Fruit fly (Drosophila melanogaster) whole organism, embryonic: ENCODE results near the gene CG33293.

ENCODE experiments used
- CG10979 ChIP-seq: fragments of 200-800 bp; sonication (Bioruptor generic); optimal IDR thresholded peaks from 2 replicates; lab custom pipeline; 2018; ENCODE audit warnings: missing biosample characterization, mild to moderate bottlenecking, missing genetic modification characterization, moderate library complexity
- CG11504 ChIP-seq: fragments of 200-800 bp; sonication (Bioruptor generic); optimal IDR thresholded peaks from 3 replicates; lab custom pipeline; 2019; ENCODE audit warnings: missing biosample characterization, mild to moderate bottlenecking, missing genetic modification characterization, moderate library complexity
- CG11560 ChIP-seq: fragments of 200-800 bp; sonication (Bioruptor generic); IDR thresholded peaks from 3 replicates; pipeline ENCODE4 v1.3.6; 2022; ENCODE audit warnings: missing biosample characterization, missing genetic modification characterization
- CG12155 ChIP-seq: fragments of 200-800 bp; sonication (Bioruptor generic); optimal IDR thresholded peaks from 3 replicates; lab custom pipeline; 2016; ENCODE audit warnings: missing biosample characterization, missing genetic modification characterization
- CG1233 ChIP-seq: fragments of 200-800 bp; sonication (Bioruptor generic); optimal IDR thresholded peaks from 4 replicates; lab custom pipeline; 2018; ENCODE audit warnings: missing biosample characterization, mild to moderate bottlenecking, missing genetic modification characterization
- CG12744 ChIP-seq: fragments of 200-800 bp; sonication (Bioruptor generic); optimal IDR thresholded peaks from 2 replicates; lab custom pipeline; 2016; ENCODE audit warnings: missing biosample characterization, missing genetic modification characterization
- CG13624 ChIP-seq: fragments of 200-800 bp; sonication (Bioruptor generic); optimal IDR thresholded peaks from 2 replicates; lab custom pipeline; 2016; ENCODE audit warnings: missing biosample characterization, missing genetic modification characterization
- CG1602 ChIP-seq: fragments of 200-800 bp; sonication (Bioruptor generic); optimal IDR thresholded peaks from 3 replicates; lab custom pipeline; 2016; ENCODE audit warnings: missing biosample characterization, missing genetic modification characterization
- CG1603 ChIP-seq: fragments of 200-800 bp; sonication (Bioruptor generic); optimal IDR thresholded peaks from 2 replicates; lab custom pipeline; 2019; ENCODE audit warnings: missing biosample characterization, mild to moderate bottlenecking, missing genetic modification characterization, moderate library complexity
- CG17328 ChIP-seq: fragments of 200-800 bp; sonication (Bioruptor generic); IDR thresholded peaks from 2 replicates; pipeline ENCODE4 v1.3.6; 2022; ENCODE audit warnings: missing biosample characterization, missing genetic modification characterization
- CG17385 ChIP-seq: fragments of 200-800 bp; sonication (Bioruptor generic); optimal IDR thresholded peaks from 3 replicates; lab custom pipeline; 2018; ENCODE audit warnings: missing biosample characterization, mild to moderate bottlenecking, missing genetic modification characterization
- CG17568 ChIP-seq: fragments of 200-800 bp; sonication (Bioruptor generic); optimal IDR thresholded peaks from 2 replicates; lab custom pipeline; 2018; ENCODE audit warnings: missing biosample characterization, mild to moderate bottlenecking, missing genetic modification characterization, moderate library complexity
- CG17912 ChIP-seq: fragments of 200-800 bp; sonication (Bioruptor generic); optimal IDR thresholded peaks from 2 replicates; lab custom pipeline; 2018; ENCODE audit warnings: missing biosample characterization, mild to moderate bottlenecking, missing genetic modification characterization
- CG18619 ChIP-seq: fragments of 200-800 bp; sonication (Bioruptor generic); optimal IDR thresholded peaks from 3 replicates; lab custom pipeline; 2017; ENCODE audit warnings: missing biosample characterization, mild to moderate bottlenecking, missing genetic modification characterization
- CG2712 ChIP-seq: fragments of 200-800 bp; optimal IDR thresholded peaks from 3 replicates; lab custom pipeline; 2019; ENCODE audit warnings: missing biosample characterization, mild to moderate bottlenecking, missing genetic modification characterization, moderate library complexity
- CG3065 ChIP-seq: fragments of 200-800 bp; sonication (Bioruptor generic); optimal IDR thresholded peaks from 2 replicates; lab custom pipeline; 2016; ENCODE audit warnings: missing biosample characterization, missing genetic modification characterization
- CG31441 ChIP-seq: fragments of 200-800 bp; sonication (Bioruptor generic); IDR thresholded peaks from 2 replicates; pipeline ENCODE4 v1.3.6; 2022; ENCODE audit warnings: missing biosample characterization, missing genetic modification characterization
- CG3281 ChIP-seq: fragments of 200-800 bp; sonication (Bioruptor generic); optimal IDR thresholded peaks from 3 replicates; lab custom pipeline; 2017; ENCODE audit warnings: missing biosample characterization, mild to moderate bottlenecking, missing genetic modification characterization
- CG34422 ChIP-seq: fragments of 200-800 bp; sonication (Bioruptor generic); IDR thresholded peaks from 3 replicates; pipeline ENCODE4 v1.3.6; 2022; ENCODE audit warnings: missing biosample characterization, missing genetic modification characterization
- CG3838 ChIP-seq: fragments of 200-800 bp; sonication (Bioruptor generic); optimal IDR thresholded peaks from 3 replicates; lab custom pipeline; 2016; ENCODE audit warnings: missing biosample characterization, missing genetic modification characterization
- CG4820 ChIP-seq: fragments of 200-800 bp; sonication (Bioruptor generic); optimal IDR thresholded peaks from 3 replicates; lab custom pipeline; 2016; ENCODE audit warnings: missing biosample characterization, missing genetic modification characterization
- CG6654 ChIP-seq: fragments of 200-800 bp; sonication (Bioruptor generic); optimal IDR thresholded peaks from 2 replicates; lab custom pipeline; 2017; ENCODE audit warnings: missing biosample characterization, mild to moderate bottlenecking, missing genetic modification characterization
- CG7556 ChIP-seq: fragments of 200-800 bp; sonication (Bioruptor generic); optimal IDR thresholded peaks from 2 replicates; lab custom pipeline; 2017; ENCODE audit warnings: missing biosample characterization, mild to moderate bottlenecking, missing genetic modification characterization
- CG8388 ChIP-seq: fragments of 200-800 bp; sonication (Bioruptor generic); optimal IDR thresholded peaks from 2 replicates; lab custom pipeline; 2019; ENCODE audit warnings: missing biosample characterization, mild to moderate bottlenecking, missing genetic modification characterization, moderate library complexity
- CG9609 ChIP-seq: fragments of 200-800 bp; sonication (Bioruptor generic); optimal IDR thresholded peaks from 3 replicates; lab custom pipeline; 2016; ENCODE audit warnings: missing biosample characterization, missing genetic modification characterization
- CkIIα-i1 ChIP-seq: fragments of 200-800 bp; sonication (Bioruptor generic); IDR thresholded peaks from 2 replicates; pipeline ENCODE4 v1.3.6; 2022; ENCODE audit warnings: missing biosample characterization, missing genetic modification characterization
- H15 ChIP-seq: fragments of 200-800 bp; sonication (Bioruptor generic); IDR thresholded peaks from 3 replicates; pipeline ENCODE4 v1.3.6; 2022; ENCODE audit warnings: missing biosample characterization, missing genetic modification characterization
- HLH3B ChIP-seq: fragments of 200-800 bp; sonication (Bioruptor generic); IDR thresholded peaks from 2 replicates; pipeline ENCODE4 v1.3.6; 2022; ENCODE audit warnings: missing biosample characterization, missing genetic modification characterization
- HLH4C ChIP-seq: fragments of 200-800 bp; sonication (Bioruptor generic); IDR thresholded peaks from 3 replicates; pipeline ENCODE4 v1.3.6; 2022; ENCODE audit warnings: missing biosample characterization, missing genetic modification characterization; ENCODE audit not compliant: partially characterized antibody
- Hey ChIP-seq: fragments of 200-800 bp; sonication (Bioruptor generic); optimal IDR thresholded peaks from 3 replicates; lab custom pipeline; 2018; ENCODE audit warnings: missing biosample characterization, mild to moderate bottlenecking, missing genetic modification characterization
- Hmr ChIP-seq: fragments of 200-800 bp; sonication (Bioruptor generic); optimal IDR thresholded peaks from 3 replicates; lab custom pipeline; 2017; ENCODE audit warnings: mild to moderate bottlenecking, missing biosample characterization, missing genetic modification reagents, missing genetic modification characterization
- Pdp1 ChIP-seq, 2 experiments: fragments of 200-800 bp; sonication (Bioruptor generic); optimal IDR thresholded peaks; 3 replicates each; lab custom pipeline; 2016; ENCODE audit warnings: missing biosample characterization in 2 of 2, missing genetic modification characterization in 2 of 2, mild to moderate bottlenecking in 1 of 2, moderate library complexity in 1 of 2
- Poxn ChIP-seq: fragments of 200-800 bp; sonication (Bioruptor generic); IDR thresholded peaks from 2 replicates; pipeline ENCODE4 v1.3.6; 2022; ENCODE audit warnings: missing biosample characterization, missing genetic modification characterization
- Sin3A ChIP-seq: fragments of >200 bp; optimal IDR thresholded peaks from 2 replicates; lab custom pipeline; 2018
- Spps ChIP-seq: fragments of 200-800 bp; sonication (Bioruptor generic); optimal IDR thresholded peaks from 2 replicates; lab custom pipeline; 2018; ENCODE audit warnings: missing biosample characterization, mild to moderate bottlenecking, missing genetic modification characterization
- ase ChIP-seq: fragments of 200-800 bp; sonication (Bioruptor generic); IDR thresholded peaks from 3 replicates; pipeline ENCODE4 v1.3.6; 2022; ENCODE audit warnings: missing biosample characterization, missing genetic modification characterization
- az2 ChIP-seq: fragments of 200-800 bp; sonication (Bioruptor generic); optimal IDR thresholded peaks from 3 replicates; lab custom pipeline; 2016; ENCODE audit warnings: missing biosample characterization, missing genetic modification characterization
- br ChIP-seq: fragments of >200 bp; optimal IDR thresholded peaks from 2 replicates; lab custom pipeline; 2017
- da ChIP-seq: fragments of 200-800 bp; sonication (Bioruptor generic); optimal IDR thresholded peaks from 2 replicates; lab custom pipeline; 2016; ENCODE audit warnings: missing biosample characterization, missing genetic modification characterization
- emc ChIP-seq: fragments of 200-800 bp; sonication (Bioruptor generic); optimal IDR thresholded peaks from 2 replicates; lab custom pipeline; 2016; ENCODE audit warnings: missing biosample characterization, missing genetic modification characterization
- gce ChIP-seq: fragments of 200-800 bp; sonication (Bioruptor generic); IDR thresholded peaks from 3 replicates; pipeline ENCODE4 v1.3.6; 2022; ENCODE audit warnings: missing biosample characterization, missing genetic modification characterization
- gcm ChIP-seq: fragments of 200-800 bp; sonication (Bioruptor generic); optimal IDR thresholded peaks from 2 replicates; lab custom pipeline; 2019; ENCODE audit warnings: missing biosample characterization, mild to moderate bottlenecking, missing genetic modification characterization, moderate library complexity
- gcm2 ChIP-seq: fragments of 200-800 bp; sonication (Bioruptor generic); optimal IDR thresholded peaks from 2 replicates; lab custom pipeline; 2016; ENCODE audit warnings: missing biosample characterization, missing genetic modification characterization
- luna ChIP-seq: fragments of 200-800 bp; sonication (Bioruptor generic); optimal IDR thresholded peaks from 2 replicates; lab custom pipeline; 2016; ENCODE audit warnings: missing biosample characterization, missing genetic modification characterization
- pita ChIP-seq: fragments of 200-800 bp; sonication (Bioruptor generic); optimal IDR thresholded peaks from 2 replicates; lab custom pipeline; 2017; ENCODE audit warnings: missing biosample characterization, mild to moderate bottlenecking, missing genetic modification characterization
- pros ChIP-seq: fragments of 200-800 bp; sonication (Bioruptor generic); optimal IDR thresholded peaks from 3 replicates; lab custom pipeline; 2019; ENCODE audit warnings: missing biosample characterization, mild to moderate bottlenecking, missing genetic modification characterization, moderate library complexity
- sens ChIP-seq: fragments of 200-800 bp; sonication (Bioruptor generic); peaks from one replicate; lab custom pipeline; 2016; ENCODE audit warnings: missing biosample characterization, missing genetic modification characterization
- sisA ChIP-seq: fragments of 200-800 bp; sonication (Bioruptor generic); IDR thresholded peaks from 2 replicates; pipeline ENCODE4 v1.3.6; 2022; ENCODE audit warnings: missing biosample characterization, missing genetic modification characterization
- stwl ChIP-seq: fragments of 200-800 bp; sonication (Bioruptor generic); optimal IDR thresholded peaks from 3 replicates; lab custom pipeline; 2018; ENCODE audit warnings: missing biosample characterization, mild to moderate bottlenecking, missing genetic modification characterization, moderate library complexity
- tin ChIP-seq: fragments of 200-800 bp; sonication (Bioruptor generic); optimal IDR thresholded peaks from 3 replicates; lab custom pipeline; 2016; ENCODE audit warnings: missing biosample characterization, missing genetic modification characterization
- vvl ChIP-seq: fragments of 200-800 bp; sonication (Bioruptor generic); IDR thresholded peaks from 2 replicates; pipeline ENCODE4 v1.3.6; 2022; ENCODE audit warnings: missing biosample characterization, missing genetic modification characterization

The CG33293 gene

dm6 chr3R:5283360-5283963 is 42.9 kb upstream of the CG33293 start (continued):
- peak; percentile 90 for TF ChIP-seq CG10979 (tag; lab: Kevin White, UChicago)
- TF ChIP-seq CG34422, result peak; percentile 90
- peak; percentile 95 for TF ChIP-seq CG3281 (GFP tag; lab: Kevin White, UChicago)
- peak; percentile 70 for TF ChIP-seq CG11560
- TF ChIP-seq HLH4C (GFP tag; lab: Robert Waterston, UW), result no peak
- peak; percentile 82 for TF ChIP-seq sisA
- TF ChIP-seq CG12744 (GFP tag; lab: Kevin White, UChicago), result peak; percentile 88
- peak; percentile 94 for TF ChIP-seq CG13624 (GFP tag; lab: Kevin White, UChicago)
- TF ChIP-seq HLH3B (GFP tag; lab: Robert Waterston, UW), result peak; percentile 68
- peak; percentile 31 for TF ChIP-seq pros (GFP tag; lab: Kevin White, UChicago)
- TF ChIP-seq CG1603 (tag; lab: Kevin White, UChicago), result peak; percentile 84
- no peak for TF ChIP-seq Sin3A (lab: Kevin White, UChicago)
- peak; percentile 95 for TF ChIP-seq Hmr
- TF ChIP-seq CG1602, result peak; percentile 80
- peak; percentile 75; the same call in 2 of the 3 replicates for TF ChIP-seq H15
- peak; percentile 84 for TF ChIP-seq luna (GFP tag; lab: Kevin White, UChicago)
- peak; percentile 86 to 94 for TF ChIP-seq Pdp1 (GFP tag; optimal IDR thresholded peaks at IDR 0.05; lab: Kevin White, UChicago)
- no peak for TF ChIP-seq pita (GFP tag; lab: Kevin White, UChicago)
- TF ChIP-seq Spps (tag; lab: Kevin White, UChicago), result peak; percentile 44
- TF ChIP-seq gcm2, result peak; percentile 80
- TF ChIP-seq CG17328 (GFP tag; lab: Robert Waterston, UW), result peak; percentile 71; the same call in 1 of the 2 replicates
- peak; percentile 90 for TF ChIP-seq gcm (GFP tag; lab: Kevin White, UChicago)
- TF ChIP-seq Poxn (GFP tag; lab: Robert Waterston, UW), result peak; percentile 32; the same call in 1 of the 2 replicates
- TF ChIP-seq stwl, result no peak
- peak; percentile 93 for TF ChIP-seq CG31441 (GFP tag; lab: Robert Waterston, UW)
- TF ChIP-seq CG2712 (tag; lab: Kevin White, UChicago), result peak; percentile 92
- TF ChIP-seq CG8388 (GFP tag; lab: Kevin White, UChicago), result peak; percentile 99
- peak; percentile 61 for TF ChIP-seq CG17568 (GFP tag; lab: Kevin White, UChicago)
- peak; percentile 98 for TF ChIP-seq sens
- peak; percentile 86 for TF ChIP-seq CG4820
- peak; percentile 77 for TF ChIP-seq CG17912 (GFP tag; lab: Kevin White, UChicago)
- peak; percentile 53 for TF ChIP-seq da (GFP tag; lab: Kevin White, UChicago)
- TF ChIP-seq CG1233 (GFP tag; lab: Kevin White, UChicago), result peak; percentile 93
- peak; percentile 87 for TF ChIP-seq az2 (GFP tag; lab: Kevin White, UChicago)
- TF ChIP-seq CG9609 (GFP tag; lab: Kevin White, UChicago), result peak; percentile 90
- peak; percentile 52 for TF ChIP-seq CG3065 (GFP tag; lab: Kevin White, UChicago)
- 0 out of 3 replicates have a peak, but pooled peaks have one; percentile 60 for TF ChIP-seq gce (GFP tag; lab: Robert Waterston, UW)
- TF ChIP-seq CG6654, result peak; percentile 83
- peak; percentile 88 for TF ChIP-seq vvl (GFP tag; lab: Robert Waterston, UW)
- TF ChIP-seq CG11504 (tag; lab: Kevin White, UChicago), result peak; percentile 99
- TF ChIP-seq CG3838 (GFP tag; lab: Kevin White, UChicago), result peak; percentile 55
- TF ChIP-seq Hey (tag; lab: Kevin White, UChicago), result peak; percentile 65
- peak; percentile 81 for TF ChIP-seq tin
- no peak for TF ChIP-seq CkIIα-i1
- TF ChIP-seq CG12155 (GFP tag; lab: Kevin White, UChicago), result peak; percentile 86
- TF ChIP-seq CG18619 (GFP tag; lab: Kevin White, UChicago), result peak; percentile 92
- TF ChIP-seq br (lab: Kevin White, UChicago), result no peak
- peak; percentile 70 for TF ChIP-seq ase (GFP tag; lab: Robert Waterston, UW)
- TF ChIP-seq emc (GFP tag; lab: Kevin White, UChicago), result peak; percentile 88
- TF ChIP-seq CG17385 (GFP tag; lab: Kevin White, UChicago), result peak; percentile 86
- TF ChIP-seq CG7556 (GFP tag; lab: Kevin White, UChicago), result peak; percentile 96
